Worm (Caenorhabditis elegans) whole organism, L4 larva: Measurements from ENCODE around the gene Y37E11AL.3.

Source experiments
- F26F4.8 ChIP-seq: fragments of 200-800 bp; sonication (Bioruptor generic); conservative IDR thresholded peaks from 2 replicates; pipeline ENCODE4 v1.3.6; 2022; ENCODE audit warnings: missing genetic modification characterization, missing compliant biosample characterization
- F49E8.2 ChIP-seq: sonication (generic microtip); optimal IDR thresholded peaks from 2 replicates; lab custom pipeline; 2016; ENCODE audit warnings: missing compliant biosample characterization, mild to moderate bottlenecking, missing genetic modification characterization, borderline replicate concordance
- R02D3.7 ChIP-seq: fragments of 150-350 bp; sonication (generic microtip); optimal IDR thresholded peaks from 3 replicates; lab custom pipeline; 2014; ENCODE audit warnings: missing biosample characterization, missing genetic modification characterization
- aha-1 ChIP-seq: fragments of 150-350 bp; peaks from one replicate; lab custom pipeline; 2014; ENCODE audit warnings: missing biosample characterization, missing genetic modification characterization
- arid-1 ChIP-seq: fragments of 200-800 bp; sonication (Bioruptor generic); conservative IDR thresholded peaks from 2 replicates; pipeline ENCODE4 v1.3.6; 2022; ENCODE audit warnings: missing genetic modification reagents, missing genetic modification characterization, missing compliant biosample characterization
- ceh-20 ChIP-seq: fragments of 200-800 bp; sonication (Bioruptor generic); IDR thresholded peaks from 2 replicates; pipeline ENCODE4 v1.3.6; 2022; ENCODE audit warnings: missing genetic modification reagents, missing genetic modification characterization, missing compliant biosample characterization
- ceh-82 ChIP-seq: sonication (generic microtip); optimal IDR thresholded peaks from 2 replicates; lab custom pipeline; 2017; ENCODE audit warnings: missing biosample characterization, missing genetic modification characterization
- ces-1 ChIP-seq: fragments of 150-350 bp; sonication (generic microtip); optimal IDR thresholded peaks from 4 replicates; lab custom pipeline; 2014; ENCODE audit warnings: missing biosample characterization, missing genetic modification reagents, missing genetic modification characterization
- daf-16 ChIP-seq, 3 experiments: sonication (generic microtip); optimal IDR thresholded peaks; 2 replicates each; lab custom pipeline; 2016 to 2017; ENCODE audit warnings: missing genetic modification characterization in 3 of 3, missing genetic modification reagents in 3 of 3, mild to moderate bottlenecking in 2 of 3, missing compliant biosample characterization in 2 of 3, missing biosample characterization in 1 of 3, moderate library complexity in 1 of 3
- daf-19 ChIP-seq: fragments of 200-800 bp; sonication (Bioruptor generic); conservative IDR thresholded peaks from 2 replicates; pipeline ENCODE4 v1.3.6; 2022; ENCODE audit warnings: missing genetic modification characterization, missing compliant biosample characterization
- dmd-6 ChIP-seq: fragments of 200-800 bp; sonication (Bioruptor generic); IDR thresholded peaks from 2 replicates; pipeline ENCODE4 v1.3.6; 2022; ENCODE audit warnings: missing genetic modification reagents, missing genetic modification characterization, missing compliant biosample characterization
- dmd-8 ChIP-seq: fragments of 200-800 bp; sonication (Bioruptor generic); IDR thresholded peaks from 2 replicates; pipeline ENCODE4 v1.3.6; 2022; ENCODE audit warnings: missing genetic modification characterization, missing compliant biosample characterization
- dpl-1 ChIP-seq: fragments of 150-350 bp; optimal IDR thresholded peaks from 2 replicates; lab custom pipeline; 2014; ENCODE audit warnings: missing biosample characterization, missing genetic modification reagents, missing genetic modification characterization
- dve-1 ChIP-seq: sonication (generic microtip); optimal IDR thresholded peaks from 2 replicates; lab custom pipeline; 2017; ENCODE audit warnings: antibody characterized with exemption, mild to moderate bottlenecking, missing genetic modification characterization, missing compliant biosample characterization; ENCODE audit not compliant: insufficient read depth
- fkh-10 ChIP-seq: fragments of 150-350 bp; optimal IDR thresholded peaks from 2 replicates; lab custom pipeline; 2014; ENCODE audit warnings: missing biosample characterization, missing genetic modification reagents, missing genetic modification characterization
- fos-1 ChIP-seq: fragments of 150-350 bp; optimal IDR thresholded peaks from 2 replicates; lab custom pipeline; 2014; ENCODE audit warnings: missing biosample characterization, missing genetic modification characterization
- hlh-11 ChIP-seq: fragments of 200-800 bp; sonication (Bioruptor generic); optimal IDR thresholded peaks from 2 replicates; lab custom pipeline; 2018; ENCODE audit warnings: mild to moderate bottlenecking, missing genetic modification characterization, missing compliant biosample characterization
- hlh-30 ChIP-seq: sonication (generic microtip); optimal IDR thresholded peaks from 2 replicates; lab custom pipeline; 2017; ENCODE audit warnings: antibody characterized with exemption, mild to moderate bottlenecking, missing genetic modification characterization, missing compliant biosample characterization; ENCODE audit not compliant: insufficient read depth
- lin-15B ChIP-seq: fragments of 150-350 bp; sonication (generic microtip); optimal IDR thresholded peaks from 3 replicates; lab custom pipeline; 2014; ENCODE audit warnings: missing biosample characterization, missing genetic modification characterization
- lin-38 ChIP-seq: fragments of 200-800 bp; sonication (Bioruptor generic); IDR thresholded peaks from 2 replicates; pipeline ENCODE4 v1.3.6; 2022; ENCODE audit warnings: missing genetic modification reagents, missing genetic modification characterization, missing compliant biosample characterization
- lsy-2 ChIP-seq, 2 experiments: fragments of 150-350 bp in 1 of 2; sonication (generic microtip) in 1 of 2; optimal IDR thresholded peaks; 2 replicates each; lab custom pipeline; 2014 to 2017; ENCODE audit warnings: missing biosample characterization in 2 of 2, missing genetic modification characterization in 2 of 2
- madf-9 ChIP-seq: fragments of 200-800 bp; sonication (Bioruptor generic); conservative IDR thresholded peaks from 2 replicates; pipeline ENCODE4 v1.3.6; 2022; ENCODE audit warnings: missing genetic modification reagents, missing genetic modification characterization, missing compliant biosample characterization
- mdt-29 ChIP-seq: fragments of 200-800 bp; sonication (Bioruptor generic); IDR thresholded peaks from 2 replicates; pipeline ENCODE4 v1.3.6; 2022; ENCODE audit warnings: missing genetic modification reagents, missing genetic modification characterization, missing compliant biosample characterization
- mes-2 ChIP-seq: sonication (generic microtip); optimal IDR thresholded peaks from 2 replicates; lab custom pipeline; 2016; ENCODE audit warnings: missing genotype, mild to moderate bottlenecking, missing genetic modification characterization, missing compliant biosample characterization; ENCODE audit not compliant: poor library complexity, severe bottlenecking
- mxl-2 ChIP-seq: fragments of 200-800 bp; sonication (Bioruptor generic); conservative IDR thresholded peaks from 2 replicates; pipeline ENCODE4 v1.3.6; 2022; ENCODE audit warnings: missing genetic modification reagents, missing genetic modification characterization, missing compliant biosample characterization
- nhr-102 ChIP-seq: sonication (generic microtip); optimal IDR thresholded peaks from 2 replicates; lab custom pipeline; 2016; ENCODE audit warnings: mild to moderate bottlenecking, missing genetic modification characterization, moderate library complexity, missing compliant biosample characterization
- nhr-237 ChIP-seq: sonication (generic microtip); optimal IDR thresholded peaks from 2 replicates; lab custom pipeline; 2017; ENCODE audit warnings: missing biosample characterization, missing genetic modification characterization
- nhr-28 ChIP-seq: fragments of 150-350 bp; optimal IDR thresholded peaks from 2 replicates; lab custom pipeline; 2014; ENCODE audit warnings: missing biosample characterization, missing genetic modification characterization
- nhr-76 ChIP-seq: fragments of 150-350 bp; optimal IDR thresholded peaks from 2 replicates; lab custom pipeline; 2014; ENCODE audit warnings: missing biosample characterization, missing genetic modification characterization
- nhr-77 ChIP-seq: fragments of 150-350 bp; optimal IDR thresholded peaks from 2 replicates; lab custom pipeline; 2014; ENCODE audit warnings: missing biosample characterization, missing genetic modification characterization
- php-3 ChIP-seq: fragments of 200-800 bp; sonication (Bioruptor generic); IDR thresholded peaks from 2 replicates; pipeline ENCODE4 v1.3.6; 2022; ENCODE audit warnings: missing genetic modification reagents, missing genetic modification characterization, missing compliant biosample characterization
- set-16 ChIP-seq: fragments of 200-800 bp; sonication (Bioruptor generic); IDR thresholded peaks from 2 replicates; pipeline ENCODE4 v1.3.6; 2022; ENCODE audit warnings: missing genetic modification reagents, missing genetic modification characterization, missing compliant biosample characterization
- spr-3 ChIP-seq: fragments of 200-800 bp; sonication (Bioruptor generic); optimal IDR thresholded peaks from 2 replicates; lab custom pipeline; 2018; ENCODE audit warnings: mild to moderate bottlenecking, missing genetic modification characterization, missing compliant biosample characterization
- tra-1 ChIP-seq: fragments of 200-800 bp; sonication (Bioruptor generic); IDR thresholded peaks from 2 replicates; pipeline ENCODE4 v1.3.6; 2022; ENCODE audit warnings: missing genetic modification reagents, missing genetic modification characterization, missing compliant biosample characterization
- vab-7 ChIP-seq: fragments of 200-800 bp; sonication (Bioruptor generic); IDR thresholded peaks from 2 replicates; pipeline ENCODE4 v1.3.6; 2022; ENCODE audit warnings: missing genetic modification reagents, missing genetic modification characterization, missing compliant biosample characterization
- zag-1 ChIP-seq: fragments of 150-350 bp; optimal IDR thresholded peaks from 2 replicates; lab custom pipeline; 2014; ENCODE audit warnings: missing biosample characterization, missing genetic modification characterization
- zfp-3 ChIP-seq: fragments of 200-800 bp; sonication (Bioruptor generic); conservative IDR thresholded peaks from 2 replicates; pipeline ENCODE4 v1.3.6; 2022; ENCODE audit warnings: missing genetic modification reagents, missing genetic modification characterization, missing compliant biosample characterization

Y37E11AL.3 gene

DNA sequence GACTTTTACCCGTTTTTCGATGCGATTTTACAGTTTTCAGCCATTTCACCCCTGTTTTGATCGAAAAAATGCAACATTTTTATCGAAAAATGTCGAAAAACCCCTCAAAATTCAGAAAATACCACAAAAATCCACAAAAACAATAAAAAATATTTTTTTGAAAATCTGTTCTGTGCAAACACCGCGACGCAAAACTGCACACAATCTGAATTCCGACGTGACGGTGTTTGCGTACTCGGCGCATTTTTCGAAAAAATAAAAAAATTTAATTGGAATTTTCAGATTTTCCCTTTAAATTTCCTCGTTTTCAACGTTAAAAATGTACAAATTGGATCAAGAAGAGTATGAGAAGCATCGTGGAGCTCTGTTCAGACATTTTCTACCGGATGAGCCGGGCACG, 31.1 kb downstream of the Y37E11AL.3 start, which contains the start of gene smgl-2 (continued):
- TF ChIP-seq zfp-3 (GFP tag; lab: Robert Waterston, UW) (no peak), fkh-10 (GFP tag; lab: Kevin White, UChicago) (no peak), mdt-29 (GFP tag; lab: Robert Waterston, UW) (no peak), R02D3.7 (no peak), php-3 (GFP tag; lab: Robert Waterston, UW) (no peak), tra-1 (GFP tag; lab: Robert Waterston, UW) (no peak), arid-1 (GFP tag; lab: Robert Waterston, UW) (no peak), nhr-28 (peak; percentile 32), dmd-6 (0 out of 2 replicates have a peak, but pooled peaks have one; percentile 29), ceh-20 (GFP tag; lab: Robert Waterston, UW) (0 out of 2 replicates have a peak, but pooled peaks have one; percentile 29), fos-1 (no peak), set-16 (no peak), hlh-11 (peak; percentile 48), ces-1 (no peak), vab-7 (no peak), nhr-77 (tag; lab: Kevin White, UChicago) (peak; percentile 10), F49E8.2 (tag; lab: Kevin White, UChicago) (no peak)

- TF ChIP-seq hlh-30 (tag; lab: Kevin White, UChicago): no peak
- TF ChIP-seq ces-1: no peak
- no peak for TF ChIP-seq zag-1 (tag; lab: Kevin White, UChicago)
- TF ChIP-seq mxl-2 (GFP tag; lab: Robert Waterston, UW): no peak
- peak; percentile 78 for TF ChIP-seq set-16
- no peak for TF ChIP-seq daf-16 (GFP tag; optimal IDR thresholded peaks at IDR 0.05; lab: Kevin White, UChicago)
- TF ChIP-seq daf-16 (tag; optimal IDR thresholded peaks at IDR 0.05; lab: Kevin White, UChicago): no peak
- no peak for TF ChIP-seq madf-9 (GFP tag; lab: Robert Waterston, UW)
- TF ChIP-seq mes-2 (tag; lab: Kevin White, UChicago): no peak
- TF ChIP-seq lin-15B (tag; lab: Kevin White, UChicago): no peak
- TF ChIP-seq dmd-8 (GFP tag; lab: Robert Waterston, UW): 0 out of 2 replicates have a peak, but pooled peaks have one; percentile 3
These were observed 36.7 kb downstream of the Y37E11AL.3 start for ce11 chrIV:3731430-3731829.

DNA sequence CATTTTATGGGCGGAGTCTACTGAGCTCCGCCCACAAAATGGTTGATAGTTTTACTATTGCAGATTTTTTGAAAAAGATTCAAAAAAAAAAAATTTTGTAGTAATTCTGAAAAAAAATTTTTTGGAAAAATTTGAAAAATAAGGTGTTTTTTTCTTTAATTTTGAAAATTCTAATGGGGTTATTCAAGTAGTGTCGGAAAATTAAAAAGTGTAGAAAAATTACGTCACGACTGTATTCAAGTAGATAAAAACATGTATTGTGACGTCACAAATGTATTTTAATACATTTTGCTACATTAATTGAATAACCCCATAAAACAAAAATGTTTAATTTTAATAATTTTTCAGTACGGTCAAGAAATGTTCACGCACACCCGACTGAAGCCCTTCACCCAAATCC, 38.6 kb downstream of the Y37E11AL.3 start:
- TF ChIP-seq daf-19 (GFP tag; lab: Robert Waterston, UW) (no peak), ceh-20 (GFP tag; lab: Robert Waterston, UW) (no peak), daf-16 (GFP tag; optimal IDR thresholded peaks at IDR 0.05; lab: Kevin White, UChicago) (no peak), daf-16 (tag; optimal IDR thresholded peaks at IDR 0.05; lab: Kevin White, UChicago) (no peak), spr-3 (GFP tag; lab: Kevin White, UChicago) (no peak)

ce11 chrIV:3736244-3736643, 41.5 kb downstream of the Y37E11AL.3 start:
- peak; percentile 56 for TF ChIP-seq set-16
- no peak for TF ChIP-seq nhr-237 (tag; lab: Kevin White, UChicago)
- TF ChIP-seq, all 104 proteins: peak for 1

DNA sequence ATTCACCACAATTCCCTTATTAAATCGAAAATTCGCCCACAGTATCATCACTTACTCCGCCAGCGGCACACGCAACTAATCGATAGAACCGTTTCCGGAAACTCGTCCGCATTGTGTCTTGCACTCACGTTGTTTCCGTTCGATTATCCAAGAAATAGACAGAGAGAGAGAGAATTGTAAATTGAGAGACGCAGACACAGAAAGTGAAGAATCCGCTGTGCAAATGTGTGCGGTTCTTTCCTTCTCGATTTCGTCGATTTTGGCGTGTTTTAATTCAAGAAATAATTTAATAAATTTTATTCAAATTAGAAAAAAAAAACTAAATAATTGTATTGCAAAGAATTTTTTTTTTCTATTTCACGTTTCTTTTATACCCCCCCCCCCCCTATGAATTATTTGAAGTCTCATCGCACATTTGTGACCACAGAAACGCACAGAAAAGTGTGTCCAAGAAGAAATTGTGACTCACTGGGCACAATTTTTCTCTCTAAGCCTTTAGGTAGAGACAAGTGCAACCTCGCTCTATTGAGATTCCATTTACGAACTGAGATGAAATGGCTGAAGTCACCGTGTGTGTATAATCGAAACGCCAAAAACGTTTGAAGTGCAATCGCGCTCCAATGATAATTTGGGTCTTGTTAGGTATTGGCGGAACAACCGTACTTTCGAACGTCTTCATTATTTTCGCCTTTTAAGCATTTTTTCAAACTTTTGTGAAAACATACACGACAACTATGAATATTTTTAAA, 44.1 kb downstream of the Y37E11AL.3 start, which contains the start of gene nape-2:
nape-2 (minus strand) TSS at position 271 of the 749 bp plus-strand sequence.
- TF ChIP-seq ceh-82 (tag; lab: Kevin White, UChicago) (no peak), hlh-11 (peak; percentile 7), F26F4.8 (no peak), aha-1 (tag; lab: Kevin White, UChicago) (peak; percentile 97), lin-38 (GFP tag; lab: Robert Waterston, UW) (peak; percentile 76), dpl-1 (GFP tag; lab: Kevin White, UChicago) (peak; percentile 30), nhr-28 (peak; percentile 71), nhr-76 (no peak), lsy-2 (tag; optimal IDR thresholded peaks at IDR 0.05; lab: Kevin White, UChicago) (peak in 1 of 2 experiments; percentile 24), dve-1 (peak; percentile 34), mes-2 (tag; lab: Kevin White, UChicago) (peak; percentile 6), nhr-102 (peak; percentile 37)
- TF ChIP-seq, all 104 proteins: peak for 9
